Worm (Caenorhabditis elegans): ENCODE results near the gene C54D1.7.

C54D1.7 gene

DNA sequence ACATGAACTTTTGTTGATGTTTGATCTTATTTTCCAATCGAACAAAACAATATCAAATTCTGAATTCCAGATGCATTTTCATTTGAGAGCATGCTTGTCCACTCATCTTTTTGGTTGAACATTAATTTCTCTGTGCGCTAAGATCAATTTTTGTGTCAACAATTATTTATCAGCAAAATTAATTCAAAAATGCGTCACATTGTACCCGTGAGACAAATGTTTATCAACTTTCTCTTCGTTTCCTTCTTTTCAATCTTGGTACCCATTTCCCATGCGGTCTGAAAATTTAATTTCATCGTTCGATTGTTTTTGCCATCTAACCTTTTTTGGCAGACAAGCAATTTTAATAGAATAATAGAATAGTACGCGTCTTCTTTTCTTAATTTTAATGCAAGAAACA, 31.8 kb downstream of the C54D1.7 start:
- TF ChIP-seq hmbx-1 (tag; optimal IDR thresholded peaks at IDR 0.05): no peak
- TF ChIP-seq ceh-13 (GFP tag; optimal IDR thresholded peaks at IDR 0.05): no peak
- no peak for TF ChIP-seq ama-1 (optimal IDR thresholded peaks at IDR 0.05)
- TF ChIP-seq F13C5.2 (tag; optimal IDR thresholded peaks at IDR 0.05): no peak
- no peak for TF ChIP-seq hmg-4 (GFP tag; optimal IDR thresholded peaks at IDR 0.05)
- no peak for TF ChIP-seq tbx-37 (GFP tag; conservative IDR thresholded peaks at IDR 0.05)
- no peak for TF ChIP-seq aly-1 (tag; optimal IDR thresholded peaks at IDR 0.05)
- TF ChIP-seq sea-1 (GFP tag; conservative IDR thresholded peaks at IDR 0.05): no peak
- no peak for TF ChIP-seq ets-7 (tag; optimal IDR thresholded peaks at IDR 0.05)
- TF ChIP-seq ceh-36 (tag; optimal IDR thresholded peaks at IDR 0.05): no peak
- no peak for TF ChIP-seq tbx-11 (GFP tag; IDR thresholded peaks at IDR 0.05)
- TF ChIP-seq hnd-1 (tag; optimal IDR thresholded peaks at IDR 0.05): no peak
- TF ChIP-seq tra-4 (tag; optimal IDR thresholded peaks at IDR 0.05): no peak
- TF ChIP-seq flt-1 (GFP tag; IDR thresholded peaks at IDR 0.05): no peak
- TF ChIP-seq pes-1 (GFP tag; IDR thresholded peaks at IDR 0.05): no peak
- no peak for TF ChIP-seq scrt-1 (GFP tag; IDR thresholded peaks at IDR 0.05)
- TF ChIP-seq B0310.2 (tag; optimal IDR thresholded peaks at IDR 0.05): no peak

DNA sequence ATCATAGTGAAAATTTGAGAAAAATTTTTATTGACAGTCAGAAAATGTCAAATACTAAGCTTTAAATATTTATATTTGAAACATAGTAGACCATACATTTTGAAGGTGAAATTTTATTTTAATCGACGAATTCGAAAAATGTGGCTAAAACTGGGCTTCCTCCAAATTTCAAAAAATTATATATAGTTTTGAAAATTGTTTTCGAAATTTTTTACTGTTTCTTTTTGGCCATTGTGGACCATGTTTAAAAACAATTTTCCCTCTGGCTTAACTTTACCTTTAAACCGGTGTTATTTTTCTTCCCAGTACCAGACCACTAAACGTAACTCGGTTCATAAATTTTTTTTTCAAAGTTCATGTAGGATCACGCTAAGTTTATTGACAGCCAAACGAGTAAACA, 33.2 kb downstream of the C54D1.7 start:
- TF ChIP-seq sea-1 (GFP tag; conservative IDR thresholded peaks at IDR 0.05) (no peak), flt-1 (GFP tag; IDR thresholded peaks at IDR 0.05) (no peak), scrt-1 (GFP tag; IDR thresholded peaks at IDR 0.05) (no peak), ets-7 (tag; optimal IDR thresholded peaks at IDR 0.05) (no peak), ama-1 (optimal IDR thresholded peaks at IDR 0.05) (no peak), B0310.2 (tag; optimal IDR thresholded peaks at IDR 0.05) (no peak), hnd-1 (tag; optimal IDR thresholded peaks at IDR 0.05) (no peak), ceh-36 (tag; optimal IDR thresholded peaks at IDR 0.05) (no peak), tbx-11 (GFP tag; IDR thresholded peaks at IDR 0.05) (no peak), pes-1 (GFP tag; IDR thresholded peaks at IDR 0.05) (no peak), tra-4 (tag; optimal IDR thresholded peaks at IDR 0.05) (no peak)

DNA sequence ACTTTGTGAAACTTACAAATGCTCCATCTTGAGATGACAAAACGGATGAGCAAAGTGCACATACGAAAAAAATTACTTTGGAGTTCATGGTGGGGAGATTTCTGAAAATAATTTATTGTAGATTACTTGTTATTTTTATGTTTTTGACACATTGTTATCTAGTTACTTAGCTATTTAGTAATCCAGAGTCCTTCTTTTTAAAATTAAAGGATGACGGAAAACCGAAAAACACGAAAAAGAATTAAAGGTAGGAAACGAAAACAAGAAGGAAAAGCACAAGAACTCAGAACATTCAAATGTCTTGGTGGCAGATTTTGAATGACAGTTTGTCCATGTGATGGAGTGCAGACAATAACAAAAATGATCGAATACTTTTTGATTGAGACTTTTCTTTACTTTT, 38.9 kb downstream of the C54D1.7 start, which contains the start of gene hen-1:
hen-1 (minus strand) TSS at position 101 of the 400 bp plus-strand sequence.
- TF ChIP-seq ama-1 (optimal IDR thresholded peaks at IDR 0.05) (no peak), scrt-1 (GFP tag; IDR thresholded peaks at IDR 0.05) (no peak), ets-7 (tag; optimal IDR thresholded peaks at IDR 0.05) (no peak), F13C5.2 (tag; optimal IDR thresholded peaks at IDR 0.05) (no peak), flt-1 (GFP tag; IDR thresholded peaks at IDR 0.05) (no peak), ceh-13 (GFP tag; optimal IDR thresholded peaks at IDR 0.05) (no peak), aly-1 (tag; optimal IDR thresholded peaks at IDR 0.05) (no peak), hnd-1 (tag; optimal IDR thresholded peaks at IDR 0.05) (no peak), sea-1 (GFP tag; conservative IDR thresholded peaks at IDR 0.05) (no peak), ceh-36 (tag; optimal IDR thresholded peaks at IDR 0.05) (no peak), hmg-4 (GFP tag; optimal IDR thresholded peaks at IDR 0.05) (no peak), tra-4 (tag; optimal IDR thresholded peaks at IDR 0.05) (no peak), pes-1 (GFP tag; IDR thresholded peaks at IDR 0.05) (no peak), tbx-37 (GFP tag; conservative IDR thresholded peaks at IDR 0.05) (no peak)

DNA sequence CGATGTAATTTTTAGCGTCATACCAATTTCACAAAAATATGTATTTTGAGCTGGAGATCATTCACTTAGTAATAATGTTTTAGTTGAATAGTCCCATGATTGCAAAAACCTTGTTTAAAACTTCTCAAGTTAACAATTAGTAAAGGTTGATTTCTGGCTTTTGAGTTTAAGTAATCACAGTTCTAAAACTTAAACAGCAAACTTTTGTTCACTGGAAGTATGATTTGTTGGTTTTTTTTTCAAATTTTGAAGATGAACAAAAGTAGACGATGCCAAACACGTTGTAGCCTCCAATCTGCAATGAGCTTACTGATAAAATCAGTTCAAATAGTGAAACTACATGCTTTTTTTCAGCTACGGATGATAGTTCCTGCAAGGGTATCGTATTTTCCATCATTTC, 43.2 kb downstream of the C54D1.7 start, which contains the start of gene C36B7.1:
C36B7.1 (plus strand) TSS at position 301 of the 400 bp plus-strand sequence.
- TF ChIP-seq ceh-36 (tag; optimal IDR thresholded peaks at IDR 0.05) (no peak), ceh-13 (GFP tag; optimal IDR thresholded peaks at IDR 0.05) (no peak), F13C5.2 (tag; optimal IDR thresholded peaks at IDR 0.05) (no peak), flt-1 (GFP tag; IDR thresholded peaks at IDR 0.05) (no peak), aly-1 (tag; optimal IDR thresholded peaks at IDR 0.05) (no peak)

DNA sequence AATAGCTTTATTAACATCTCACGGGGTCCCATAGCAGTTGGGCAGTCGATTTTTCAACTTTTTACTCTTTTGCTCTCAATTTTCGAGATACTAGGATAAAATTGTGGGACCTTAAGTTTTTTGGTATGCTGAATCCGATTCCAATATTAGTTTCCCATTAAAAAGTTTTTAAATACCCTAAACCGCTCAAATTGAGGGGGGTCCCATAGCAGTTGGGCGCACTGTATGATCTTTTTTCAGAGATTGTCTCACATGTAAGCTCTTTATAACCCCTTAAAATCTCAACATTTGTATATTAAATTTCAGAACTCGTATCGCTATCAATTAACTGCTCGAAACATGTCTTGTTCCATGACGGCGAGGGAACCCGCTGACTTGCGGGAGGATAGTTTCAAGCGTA, 49.7 kb downstream of the C54D1.7 start, which contains the start of gene C36B7.2:
C36B7.2 (plus strand) TSS at position 301 of the 400 bp plus-strand sequence.
- TF ChIP-seq ceh-36 (tag; optimal IDR thresholded peaks at IDR 0.05) (no peak), tbx-37 (GFP tag; conservative IDR thresholded peaks at IDR 0.05) (no peak), flt-1 (GFP tag; IDR thresholded peaks at IDR 0.05) (no peak), sea-1 (GFP tag; conservative IDR thresholded peaks at IDR 0.05) (no peak)
